Worm (Caenorhabditis elegans) whole organism, L3 larva: ENCODE results near the gene T02E9.6.

Experiments
- jun-1 ChIP-seq: fragments of 150-350 bp; optimal IDR thresholded peaks from 2 replicates; lab custom pipeline; 2014; ENCODE audit warnings: missing biosample characterization, missing genetic modification reagents, missing genetic modification characterization
- mml-1 ChIP-seq: fragments of 150-350 bp; sonication (generic microtip); optimal IDR thresholded peaks from 3 replicates; lab custom pipeline; 2014; ENCODE audit warnings: missing biosample characterization, missing genetic modification characterization
- nhr-11 ChIP-seq: fragments of 150-350 bp; optimal IDR thresholded peaks from 2 replicates; lab custom pipeline; 2014; ENCODE audit warnings: missing biosample characterization, missing genetic modification characterization
- nhr-23 ChIP-seq: fragments of 150-350 bp; optimal IDR thresholded peaks from 2 replicates; lab custom pipeline; 2014; ENCODE audit warnings: missing biosample characterization, missing genetic modification reagents, missing genetic modification characterization
- pqm-1 ChIP-seq: fragments of 150-350 bp; optimal IDR thresholded peaks from 2 replicates; lab custom pipeline; 2017; ENCODE audit warnings: missing biosample characterization, missing genetic modification characterization, inconsistent platforms

ce11 chrV:11346912-11347311 lies 12.8 kb upstream of the T02E9.6 start, which contains the start of gene grl-7:
- TF ChIP-seq jun-1 (no peak), mml-1 (tag; lab: Kevin White, UChicago) (no peak), pqm-1 (tag; lab: Kevin White, UChicago) (no peak), nhr-11 (tag; lab: Kevin White, UChicago) (no peak), nhr-23 (tag; lab: Kevin White, UChicago) (no peak)
